Worm (Caenorhabditis elegans) whole organism, young adult: ENCODE results near the gene W08F4.3.
"Not testable (repeated sequence)": the region's sequence is repeated elsewhere in the genome, so short reads cannot be mapped to it uniquely, and the experiment has no call there.

Experiments
- B0019.2 ChIP-seq: fragments of 200-800 bp; sonication (Bioruptor generic); conservative IDR thresholded peaks from 2 replicates; pipeline ENCODE4 v1.3.6; 2022; ENCODE audit warnings: missing genetic modification reagents, missing genetic modification characterization, missing compliant biosample characterization
- C17E4.6 ChIP-seq: fragments of 200-800 bp; sonication (Bioruptor generic); IDR thresholded peaks from 2 replicates; pipeline ENCODE4 v1.3.6; 2022; ENCODE audit warnings: missing genetic modification reagents, missing genetic modification characterization, missing compliant biosample characterization
- D2030.7 ChIP-seq: fragments of 200-800 bp; sonication (Bioruptor generic); IDR thresholded peaks from 2 replicates; pipeline ENCODE4 v1.3.6; 2022; ENCODE audit warnings: missing genetic modification reagents, missing genetic modification characterization, missing compliant biosample characterization
- F33H1.4 ChIP-seq: fragments of 200-800 bp; sonication (Bioruptor generic); IDR thresholded peaks from 2 replicates; pipeline ENCODE4 v1.3.6; 2022; ENCODE audit warnings: missing genetic modification reagents, missing genetic modification characterization, missing compliant biosample characterization
- F55B11.4 ChIP-seq: sonication (generic microtip); optimal IDR thresholded peaks from 2 replicates; lab custom pipeline; 2016; ENCODE audit warnings: missing compliant biosample characterization, missing genetic modification characterization, borderline replicate concordance; ENCODE audit not compliant: insufficient read depth
- F57A8.1 ChIP-seq: fragments of 200-800 bp; sonication (Bioruptor generic); optimal IDR thresholded peaks from 2 replicates; lab custom pipeline; 2018; ENCODE audit warnings: mild to moderate bottlenecking, missing genetic modification characterization, moderate library complexity, missing compliant biosample characterization
- K11D2.4 ChIP-seq: fragments of 200-800 bp; sonication (Bioruptor generic); IDR thresholded peaks from 2 replicates; pipeline ENCODE4 v1.3.6; 2022; ENCODE audit warnings: missing genetic modification reagents, missing genetic modification characterization, missing compliant biosample characterization
- T07F8.4 ChIP-seq: sonication (generic microtip); optimal IDR thresholded peaks from 2 replicates; lab custom pipeline; 2016; ENCODE audit warnings: mild to moderate bottlenecking, missing genetic modification characterization, moderate library complexity, missing compliant biosample characterization
- Y53G8AR.9 ChIP-seq: fragments of 200-800 bp; sonication (Bioruptor generic); conservative IDR thresholded peaks from 2 replicates; pipeline ENCODE4 v1.3.6; 2022; ENCODE audit warnings: missing genetic modification reagents, missing genetic modification characterization, missing compliant biosample characterization
- Y67H2A.10 ChIP-seq: fragments of 200-800 bp; sonication (Bioruptor generic); conservative IDR thresholded peaks from 2 replicates; pipeline ENCODE4 v1.3.6; 2022; ENCODE audit warnings: missing genetic modification reagents, missing genetic modification characterization, missing compliant biosample characterization
- Y79H2A.3 ChIP-seq: fragments of 200-800 bp; sonication (Bioruptor generic); conservative IDR thresholded peaks from 2 replicates; pipeline ENCODE4 v1.3.6; 2022; ENCODE audit warnings: missing genetic modification reagents, missing genetic modification characterization, missing compliant biosample characterization
- atf-7 ChIP-seq: sonication (generic microtip); optimal IDR thresholded peaks from 2 replicates; lab custom pipeline; 2017; ENCODE audit warnings: mild to moderate bottlenecking, missing genetic modification characterization, missing compliant biosample characterization
- cebp-1 ChIP-seq, 2 experiments: fragments of 200-800 bp in 1 of 2; sonication (Bioruptor generic) in 1 of 2; sonication (generic microtip) in 1 of 2; IDR thresholded peaks in 1 of 2; optimal IDR thresholded peaks in 1 of 2; 2 replicates each; pipeline versions ENCODE4 v1.3.6 to Lab custom; 2017 to 2022; ENCODE audit warnings: missing compliant biosample characterization in 2 of 2, missing genetic modification characterization in 2 of 2, mild to moderate bottlenecking in 1 of 2, missing genetic modification reagents in 1 of 2, moderate library complexity in 1 of 2
- ceh-58 ChIP-seq: fragments of 200-800 bp; sonication (Bioruptor generic); IDR thresholded peaks from 2 replicates; pipeline ENCODE4 v1.3.6; 2022; ENCODE audit warnings: missing genetic modification characterization, missing compliant biosample characterization
- ceh-91 ChIP-seq: fragments of 200-800 bp; sonication (Bioruptor generic); IDR thresholded peaks from 2 replicates; pipeline ENCODE4 v1.3.6; 2022; ENCODE audit warnings: missing genetic modification reagents, missing genetic modification characterization, missing compliant biosample characterization
- chd-7 ChIP-seq: sonication (generic microtip); optimal IDR thresholded peaks from 2 replicates; lab custom pipeline; 2016; ENCODE audit warnings: mild to moderate bottlenecking, missing genetic modification characterization, moderate library complexity, missing compliant biosample characterization
- dox-1 ChIP-seq: fragments of 200-800 bp; sonication (Bioruptor generic); IDR thresholded peaks from 2 replicates; pipeline ENCODE4 v1.3.6; 2022; ENCODE audit warnings: missing genetic modification reagents, missing genetic modification characterization, missing compliant biosample characterization
- dpl-1 ChIP-seq: fragments of 150-350 bp; optimal IDR thresholded peaks from 2 replicates; lab custom pipeline; 2014; ENCODE audit warnings: missing biosample characterization, missing genetic modification reagents, missing genetic modification characterization
- efl-1 ChIP-seq: fragments of 150-350 bp; optimal IDR thresholded peaks from 2 replicates; lab custom pipeline; 2014; ENCODE audit warnings: missing biosample characterization, missing genetic modification reagents, missing genetic modification characterization
- egl-44 ChIP-seq: fragments of 200-800 bp; sonication (Bioruptor generic); IDR thresholded peaks from 2 replicates; pipeline ENCODE4 v1.3.6; 2022; ENCODE audit warnings: missing genetic modification reagents, missing genetic modification characterization, missing compliant biosample characterization
- ekl-4 ChIP-seq: fragments of 200-800 bp; sonication (Bioruptor generic); IDR thresholded peaks from 2 replicates; pipeline ENCODE4 v1.3.6; 2022; ENCODE audit warnings: missing genetic modification reagents, missing genetic modification characterization, missing compliant biosample characterization
- ets-4 ChIP-seq: fragments of 200-800 bp; sonication (Bioruptor generic); optimal IDR thresholded peaks from 2 replicates; lab custom pipeline; 2018; ENCODE audit warnings: mild to moderate bottlenecking, missing genetic modification characterization, missing compliant biosample characterization
- hlh-26 ChIP-seq: fragments of 200-800 bp; sonication (Bioruptor generic); conservative IDR thresholded peaks from 2 replicates; pipeline ENCODE4 v1.3.6; 2022; ENCODE audit warnings: missing genetic modification reagents, missing genetic modification characterization, missing compliant biosample characterization
- hmg-1.2 ChIP-seq: fragments of 200-800 bp; sonication (Bioruptor generic); IDR thresholded peaks from 2 replicates; pipeline ENCODE4 v1.3.6; 2022; ENCODE audit warnings: missing genetic modification reagents, missing genetic modification characterization, missing compliant biosample characterization
- lin-26 ChIP-seq: fragments of 200-800 bp; sonication (Bioruptor generic); IDR thresholded peaks from 2 replicates; pipeline ENCODE4 v1.3.6; 2022; ENCODE audit warnings: missing genetic modification reagents, missing genetic modification characterization, missing compliant biosample characterization
- lin-54 ChIP-seq: fragments of 200-800 bp; sonication (Bioruptor generic); optimal IDR thresholded peaks from 2 replicates; lab custom pipeline; 2018; ENCODE audit warnings: mild to moderate bottlenecking, missing genetic modification characterization, missing compliant biosample characterization
- lsl-1 ChIP-seq: fragments of 200-800 bp; sonication (Bioruptor generic); optimal IDR thresholded peaks from 2 replicates; lab custom pipeline; 2018; ENCODE audit warnings: mild to moderate bottlenecking, missing genetic modification characterization, moderate library complexity, missing compliant biosample characterization
- madf-3 ChIP-seq: fragments of 200-800 bp; sonication (Bioruptor generic); IDR thresholded peaks from 2 replicates; pipeline ENCODE4 v1.3.6; 2022; ENCODE audit warnings: missing genetic modification reagents, missing genetic modification characterization, missing compliant biosample characterization
- madf-6 ChIP-seq: fragments of 200-800 bp; sonication (Bioruptor generic); IDR thresholded peaks from 2 replicates; pipeline ENCODE4 v1.3.6; 2022; ENCODE audit warnings: missing genetic modification reagents, missing genetic modification characterization, missing compliant biosample characterization
- madf-8 ChIP-seq: fragments of 200-800 bp; sonication (Bioruptor generic); conservative IDR thresholded peaks from 2 replicates; pipeline ENCODE4 v1.3.6; 2022; ENCODE audit warnings: missing genetic modification reagents, missing genetic modification characterization, missing compliant biosample characterization
- mcd-1 ChIP-seq: fragments of 200-800 bp; sonication (Bioruptor generic); IDR thresholded peaks from 2 replicates; pipeline ENCODE4 v1.3.6; 2022; ENCODE audit warnings: missing genetic modification reagents, missing genetic modification characterization, missing compliant biosample characterization
- nhr-120 ChIP-seq: fragments of 200-800 bp; sonication (Bioruptor generic); IDR thresholded peaks from 2 replicates; pipeline ENCODE4 v1.3.6; 2022; ENCODE audit warnings: missing genetic modification characterization, missing compliant biosample characterization
- nhr-80 ChIP-seq: sonication (generic microtip); optimal IDR thresholded peaks from 2 replicates; lab custom pipeline; 2016; ENCODE audit warnings: missing genetic modification characterization, missing compliant biosample characterization
- pbrm-1 ChIP-seq: fragments of 200-800 bp; sonication (Bioruptor generic); IDR thresholded peaks from 2 replicates; pipeline ENCODE4 v1.3.6; 2022; ENCODE audit warnings: missing genetic modification reagents, missing genetic modification characterization, missing compliant biosample characterization
- rcor-1 ChIP-seq: fragments of 200-800 bp; sonication (Bioruptor generic); IDR thresholded peaks from 2 replicates; pipeline ENCODE4 v1.3.6; 2022; ENCODE audit warnings: missing genetic modification reagents, missing genetic modification characterization, missing compliant biosample characterization
- snpc-1.1 ChIP-seq: sonication (generic microtip); optimal IDR thresholded peaks from 2 replicates; lab custom pipeline; 2017; ENCODE audit warnings: missing genetic modification characterization, mild to moderate bottlenecking, missing compliant biosample characterization, antibody characterized with exemption, moderate library complexity, missing genotype, missing genetic modification reagents; ENCODE audit not compliant: insufficient read depth
- snpc-1.3 ChIP-seq: sonication (generic microtip); optimal IDR thresholded peaks from 2 replicates; lab custom pipeline; 2017; ENCODE audit warnings: missing genetic modification characterization, mild to moderate bottlenecking, missing compliant biosample characterization, antibody characterized with exemption, moderate library complexity, missing genotype, missing genetic modification reagents; ENCODE audit not compliant: insufficient read depth
- snpc-3.4 ChIP-seq: sonication (generic microtip); optimal IDR thresholded peaks from 2 replicates; lab custom pipeline; 2017; ENCODE audit warnings: missing genetic modification characterization, mild to moderate bottlenecking, missing compliant biosample characterization, antibody characterized with exemption, moderate library complexity, missing genotype, missing genetic modification reagents
- xnd-1 ChIP-seq: sonication (generic microtip); optimal IDR thresholded peaks from 2 replicates; lab custom pipeline; 2016; ENCODE audit warnings: missing genotype, missing genetic modification reagents, missing genetic modification characterization, missing compliant biosample characterization
- ztf-25 ChIP-seq: fragments of 200-800 bp; sonication (Bioruptor generic); IDR thresholded peaks from 2 replicates; pipeline ENCODE4 v1.3.6; 2022; ENCODE audit warnings: missing genetic modification reagents, missing genetic modification characterization, missing compliant biosample characterization

The W08F4.3 gene

ce11 chrII:580189-580643 is at the start of gene W08F4.3, which contains the start of gene cdc-37:
Gene W08F4.3, plus strand, starts transcription at chrII:580602.
Gene cdc-37, minus strand, starts transcription at chrII:580593.
- TF ChIP-seq K11D2.4 (GFP tag; lab: Robert Waterston, UW) (no peak), egl-44 (GFP tag; lab: Robert Waterston, UW) (no peak), hlh-26 (GFP tag; lab: Robert Waterston, UW) (no peak), cebp-1 (GFP tag; IDR thresholded peaks at IDR 0.05; lab: Robert Waterston, UW) (no peak), cebp-1 (tag; optimal IDR thresholded peaks at IDR 0.05; lab: Kevin White, UChicago) (no peak), ztf-25 (GFP tag; lab: Robert Waterston, UW) (no peak), hmg-1.2 (GFP tag; lab: Robert Waterston, UW) (peak; percentile 36; the same call in 1 of the 2 replicates), D2030.7 (GFP tag; lab: Robert Waterston, UW) (peak; percentile 72), rcor-1 (GFP tag; lab: Robert Waterston, UW) (peak; percentile 19; the same call in 1 of the 2 replicates), dpl-1 (GFP tag; lab: Kevin White, UChicago) (peak; percentile 54), Y79H2A.3 (no peak), lin-54 (GFP tag; lab: Kevin White, UChicago) (peak; percentile 52), lin-26 (GFP tag; lab: Robert Waterston, UW) (no peak), chd-7 (tag; lab: Kevin White, UChicago) (no peak), ceh-91 (GFP tag; lab: Robert Waterston, UW) (peak; percentile 69), madf-3 (0 out of 2 replicates have a peak, but pooled peaks have one; percentile 54), snpc-1.3 (tag; lab: Kevin White, UChicago) (peak; percentile 27), nhr-120 (no peak), Y67H2A.10 (GFP tag; lab: Robert Waterston, UW) (no peak), snpc-1.1 (peak; percentile 12), madf-8 (GFP tag; lab: Robert Waterston, UW) (peak; percentile 75), madf-6 (GFP tag; lab: Robert Waterston, UW) (peak; percentile 87), lsl-1 (peak; percentile 37), ceh-58 (GFP tag; lab: Robert Waterston, UW) (no peak), F33H1.4 (GFP tag; lab: Robert Waterston, UW) (peak; percentile 60; the same call in 1 of the 2 replicates), Y53G8AR.9 (GFP tag; lab: Robert Waterston, UW) (no peak), ekl-4 (GFP tag; lab: Robert Waterston, UW) (peak; percentile 27; the same call in 1 of the 2 replicates), xnd-1 (tag; lab: Kevin White, UChicago) (peak; percentile 57), nhr-80 (no peak), snpc-3.4 (peak; percentile 51), efl-1 (peak; percentile 90), atf-7 (tag; lab: Kevin White, UChicago) (no peak), pbrm-1 (0 out of 2 replicates have a peak, but pooled peaks have one; percentile 20), ets-4 (GFP tag; lab: Kevin White, UChicago) (no peak), mcd-1 (peak; percentile 63), C17E4.6 (GFP tag; lab: Robert Waterston, UW) (no peak), F55B11.4 (tag; lab: Kevin White, UChicago) (no peak), dox-1 (peak; percentile 24; the same call in 1 of the 2 replicates)

- not testable (repeated sequence) for TF ChIP-seq F57A8.1 (GFP tag; lab: Kevin White, UChicago); B0019.2 (GFP tag; lab: Robert Waterston, UW); T07F8.4 (tag; lab: Kevin White, UChicago)
Observed at ce11 chrII:535226-535625, 45.2 kb upstream of the W08F4.3 start, which contains the start of gene T27A1.3. Gene T27A1.3, plus strand, starts transcription at chrII:535526.
